Fruit fly (Drosophila melanogaster) whole organism, wandering third instar larva: ENCODE measurements around the gene CG3699.

ENCODE experiments used
- CG9705 ChIP-seq: fragments of 200-800 bp; sonication (Bioruptor generic); optimal IDR thresholded peaks from 2 replicates; lab custom pipeline; 2018; ENCODE audit warnings: missing biosample characterization, mild to moderate bottlenecking, missing genetic modification characterization
- CrebA ChIP-seq: fragments of 200-800 bp; sonication (Bioruptor generic); optimal IDR thresholded peaks from 2 replicates; lab custom pipeline; 2016; ENCODE audit warnings: missing biosample characterization, mild to moderate bottlenecking, missing genetic modification characterization, borderline replicate concordance
- Dif ChIP-seq: fragments of 200-275, 200-300 bp; sonication (Bioruptor generic); optimal IDR thresholded peaks from 2 replicates; lab custom pipeline; 2018; ENCODE audit warnings: missing biosample characterization, missing genetic modification characterization; ENCODE audit not compliant: partially characterized antibody
- Hr78 ChIP-seq: fragments of >200 bp; optimal IDR thresholded peaks from 2 replicates; lab custom pipeline; 2017; ENCODE audit warnings: missing biosample characterization, missing genetic modification characterization
- Myc ChIP-seq: fragments of >200 bp; optimal IDR thresholded peaks from 2 replicates; lab custom pipeline; 2017
- N ChIP-seq: fragments of >200 bp; optimal IDR thresholded peaks from 2 replicates; lab custom pipeline; 2018; ENCODE audit warnings: missing biosample characterization, missing external identifiers, missing genetic modification characterization
- OdsH ChIP-seq: fragments of 200-800 bp; sonication (Bioruptor generic); optimal IDR thresholded peaks from 2 replicates; lab custom pipeline; 2016; ENCODE audit warnings: missing biosample characterization, mild to moderate bottlenecking, missing genetic modification characterization
- Vsx2 ChIP-seq: fragments of 200-300, 225-300 bp; sonication (Bioruptor generic); optimal IDR thresholded peaks from 2 replicates; lab custom pipeline; 2018; ENCODE audit warnings: missing biosample characterization, missing genetic modification characterization; ENCODE audit not compliant: partially characterized antibody
- br ChIP-seq: fragments of 200-800 bp; sonication (Bioruptor generic); optimal IDR thresholded peaks from 2 replicates; lab custom pipeline; 2016; ENCODE audit warnings: missing biosample characterization, missing genetic modification characterization
- brk ChIP-seq: fragments of 200-800 bp; sonication (Bioruptor generic); optimal IDR thresholded peaks from 2 replicates; lab custom pipeline; 2016; ENCODE audit warnings: missing biosample characterization, mild to moderate bottlenecking, missing genetic modification characterization
- dl ChIP-seq, 2 experiments: fragments of 175-275, 200-275 bp in 1 of 2; fragments of 200-275 bp in 1 of 2; sonication (Bioruptor generic); optimal IDR thresholded peaks; lab custom pipeline; 2018; ENCODE audit warnings: mild to moderate bottlenecking in 2 of 2, missing biosample characterization in 2 of 2, missing genetic modification characterization in 2 of 2, moderate library complexity in 2 of 2; ENCODE audit not compliant: partially characterized antibody in 2 of 2, insufficient read depth in 1 of 2
- dsf ChIP-seq: sonication (Bioruptor generic); optimal IDR thresholded peaks from 2 replicates; lab custom pipeline; 2016; ENCODE audit warnings: missing biosample characterization, missing genetic modification characterization, borderline replicate concordance
- foxo ChIP-seq, 2 experiments: fragments of 200-800 bp; sonication (Bioruptor generic); optimal IDR thresholded peaks; 2 replicates in 1 of 2; 3 replicates in 1 of 2; lab custom pipeline; 2016 to 2017; ENCODE audit warnings: missing biosample characterization in 2 of 2, missing genetic modification characterization in 2 of 2
- fru ChIP-seq: fragments of 200-800 bp; sonication (Bioruptor generic); optimal IDR thresholded peaks from 3 replicates; lab custom pipeline; 2016; ENCODE audit warnings: missing biosample characterization, mild to moderate bottlenecking, missing genetic modification characterization
- jim ChIP-seq: fragments of 175-275, 200-325 bp; sonication (Bioruptor generic); optimal IDR thresholded peaks from 2 replicates; lab custom pipeline; 2016; ENCODE audit warnings: missing biosample characterization, mild to moderate bottlenecking, missing genetic modification characterization
- pan ChIP-seq: fragments of >200 bp; optimal IDR thresholded peaks from 2 replicates; lab custom pipeline; 2017
- psq ChIP-seq: fragments of 200-800 bp; sonication (Bioruptor generic); optimal IDR thresholded peaks from 3 replicates; lab custom pipeline; 2017; ENCODE audit warnings: missing biosample characterization, mild to moderate bottlenecking, missing genetic modification characterization, moderate library complexity
- sage ChIP-seq: fragments of 200-800 bp; sonication (Bioruptor generic); optimal IDR thresholded peaks from 2 replicates; lab custom pipeline; 2016; ENCODE audit warnings: missing biosample characterization, mild to moderate bottlenecking, missing genetic modification characterization
- sv ChIP-seq: fragments of 200-800 bp; sonication (Bioruptor generic); optimal IDR thresholded peaks from 3 replicates; lab custom pipeline; 2016; ENCODE audit warnings: missing biosample characterization, missing genetic modification characterization
- tai ChIP-seq: sonication (Bioruptor generic); optimal IDR thresholded peaks from 2 replicates; lab custom pipeline; 2016; ENCODE audit warnings: missing biosample characterization, missing genetic modification characterization
- usp ChIP-seq: fragments of >200 bp; optimal IDR thresholded peaks from 2 replicates; lab custom pipeline; 2017; ENCODE audit warnings: missing biosample characterization, missing genetic modification characterization

CG3699 gene

dm6 chrX:899407-900050 is 47.8 kb downstream of the CG3699 start:
- TF ChIP-seq N (no peak), CG9705 (no peak), Vsx2 (GFP tag; lab: Kevin White, UChicago) (no peak), OdsH (no peak), Myc (lab: Kevin White, UChicago) (no peak), sage (GFP tag; lab: Kevin White, UChicago) (no peak), jim (GFP tag; lab: Kevin White, UChicago) (no peak), dsf (GFP tag; lab: Kevin White, UChicago) (no peak)

- TF ChIP-seq fru = peak; percentile 26
- no peak for TF ChIP-seq sv (GFP tag; lab: Kevin White, UChicago)
- TF ChIP-seq tai (GFP tag; lab: Kevin White, UChicago) = no peak
- peak; percentile 26 for TF ChIP-seq psq
- no peak for TF ChIP-seq CrebA
- no peak for TF ChIP-seq brk (GFP tag; lab: Kevin White, UChicago)
- no peak for TF ChIP-seq jim (GFP tag; lab: Kevin White, UChicago)
- no peak for TF ChIP-seq dsf (GFP tag; lab: Kevin White, UChicago)
- no peak for TF ChIP-seq pan (lab: Kevin White, UChicago)
- TF ChIP-seq Hr78 = no peak
- no peak for TF ChIP-seq br (GFP tag; lab: Kevin White, UChicago)
- TF ChIP-seq Dif (GFP tag; lab: Kevin White, UChicago) = no peak
- peak in 1 of 2 experiments; percentile 21 for TF ChIP-seq foxo (GFP tag; optimal IDR thresholded peaks at IDR 0.05; lab: Kevin White, UChicago)
- TF ChIP-seq Vsx2 (GFP tag; lab: Kevin White, UChicago) = no peak
- TF ChIP-seq N = no peak
- TF ChIP-seq usp = no peak
- TF ChIP-seq dl (GFP tag; optimal IDR thresholded peaks at IDR 0.05; lab: Kevin White, UChicago; ENCODE audit: insufficient read depth in 1 of 2, partially characterized antibody in 2 of 2) = no peak
- TF ChIP-seq, all 38 proteins: peak for 3
These were observed 48.9 kb downstream of the CG3699 start for dm6 chrX:898367-898766.
